Fruit fly (Drosophila melanogaster): ENCODE results near the gene Pyroxd1.

The Pyroxd1 gene

DNA sequence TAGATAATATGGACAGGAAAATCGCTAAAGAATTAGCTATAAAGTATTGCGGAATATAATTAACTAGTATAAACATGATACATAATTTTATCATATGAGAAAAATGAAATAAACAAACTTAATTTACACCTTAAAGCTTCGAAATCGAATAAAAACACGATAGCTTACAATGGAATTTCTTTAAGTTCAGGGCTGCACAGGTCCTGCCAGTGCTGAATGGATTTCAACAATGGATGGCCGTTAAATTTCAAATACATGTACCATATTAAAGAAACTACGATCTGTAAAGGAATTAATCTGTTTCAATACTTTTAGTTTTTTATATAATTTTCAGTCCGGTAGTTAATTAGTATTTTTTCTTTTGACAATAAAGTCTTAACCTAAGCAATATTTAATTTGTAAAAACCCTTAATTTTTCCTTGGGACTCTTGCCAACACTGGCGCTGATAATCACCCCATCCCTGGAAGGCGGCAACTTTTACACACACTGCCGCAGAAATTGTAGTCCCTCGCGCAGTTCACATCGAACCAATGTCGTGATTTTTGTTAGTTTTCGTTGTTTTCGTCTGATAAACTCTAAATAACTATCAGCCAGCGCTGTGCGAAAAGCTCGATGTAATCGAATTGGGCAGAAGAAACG is 30.1 kb upstream of the Pyroxd1 start, which contains the start of the genes barr and lok (continued):
- TF ChIP-seq fd3F (GFP tag; optimal IDR thresholded peaks at IDR 0.05) (no peak), luna (GFP tag; optimal IDR thresholded peaks at IDR 0.05) (no peak), her (GFP tag; optimal IDR thresholded peaks at IDR 0.05) (no peak), CG14710 (tag; optimal IDR thresholded peaks at IDR 0.05) (peak; percentile 78), zf30C (GFP tag; optimal IDR thresholded peaks at IDR 0.05) (no peak), NC2β (GFP tag; optimal IDR thresholded peaks at IDR 0.05) (no peak), CG11695 (GFP tag; IDR thresholded peaks at IDR 0.05) (no peak), CG3281 (GFP tag; optimal IDR thresholded peaks at IDR 0.05) (peak; percentile 14), Mad (GFP tag; optimal IDR thresholded peaks at IDR 0.05) (peak; percentile 37), Nf-YB (GFP tag; optimal IDR thresholded peaks at IDR 0.05) (no peak), nmo (GFP tag; optimal IDR thresholded peaks at IDR 0.05) (peak; percentile 76), CG12219 (GFP tag; optimal IDR thresholded peaks at IDR 0.05) (no peak), CG11456 (GFP tag; IDR thresholded peaks at IDR 0.05) (no peak), ttk (GFP tag; IDR thresholded peaks at IDR 0.05) (no peak), Neu2 (GFP tag; optimal IDR thresholded peaks at IDR 0.05; ENCODE audit: borderline replicate concordance) (peak; percentile 1), CG1024 (GFP tag; IDR thresholded peaks at IDR 0.05) (no peak), gro (GFP tag; optimal IDR thresholded peaks at IDR 0.05) (peak; percentile 6), CG32767 (GFP tag; IDR thresholded peaks at IDR 0.05) (no peak), p53 (GFP tag; optimal IDR thresholded peaks at IDR 0.05) (no peak), chif (GFP tag; optimal IDR thresholded peaks at IDR 0.05) (peak; percentile 10 to 65), peb (GFP tag; IDR thresholded peaks at IDR 0.05) (no peak), HLH54F (GFP tag; optimal IDR thresholded peaks at IDR 0.05) (peak; percentile 63), CG17568 (GFP tag; optimal IDR thresholded peaks at IDR 0.05) (no peak), corto (GFP tag; optimal IDR thresholded peaks at IDR 0.05) (no peak), Kr (GFP tag; optimal IDR thresholded peaks at IDR 0.05) (no peak), CG14860 (GFP tag; IDR thresholded peaks at IDR 0.05; ENCODE audit: partially characterized antibody) (no peak), fd96Cb (tag; optimal IDR thresholded peaks at IDR 0.05) (peak; percentile 19), sd (tag; optimal IDR thresholded peaks at IDR 0.05) (peak; percentile 80), CG31441 (GFP tag; IDR thresholded peaks at IDR 0.05) (peak; percentile 62; the same call in 1 of the 2 replicates), ara (GFP tag; IDR thresholded peaks at IDR 0.05) (no peak), ftz-f1 (GFP tag; optimal IDR thresholded peaks at IDR 0.05) (no peak), NfI (GFP tag; optimal IDR thresholded peaks at IDR 0.05) (no peak), dan (GFP tag; IDR thresholded peaks at IDR 0.05) (no peak), CG15073 (GFP tag; optimal IDR thresholded peaks at IDR 0.05) (no peak), Taf1 (GFP tag; IDR thresholded peaks at IDR 0.05) (no peak), inv (GFP tag; IDR thresholded peaks at IDR 0.05; ENCODE audit: partially characterized antibody) (no peak), tin (GFP tag; optimal IDR thresholded peaks at IDR 0.05) (peak; percentile 53), shn (GFP tag; optimal IDR thresholded peaks at IDR 0.05) (peak; percentile 59), CG16863 (GFP tag; optimal IDR thresholded peaks at IDR 0.05) (peak; percentile 42), GATAe (GFP tag; conservative IDR thresholded peaks at IDR 0.05) (no peak)

DNA sequence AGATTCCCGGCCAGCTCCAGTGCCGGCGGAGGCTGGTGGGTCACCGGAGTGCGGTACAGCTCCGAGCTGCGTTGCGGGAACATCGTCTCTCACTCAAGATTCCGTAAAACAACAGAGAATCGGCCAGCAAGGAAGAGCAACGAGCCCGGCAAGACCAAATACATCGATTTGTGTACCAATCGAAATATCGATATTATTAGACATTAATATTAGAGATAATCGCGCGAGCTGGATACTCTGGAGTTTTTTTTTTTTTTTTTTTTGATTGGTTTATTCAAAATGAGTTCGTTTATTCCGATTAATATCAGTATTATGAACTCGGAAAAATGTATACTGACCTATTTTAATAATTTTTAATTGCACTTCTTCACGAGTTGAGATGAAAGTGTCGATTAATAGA is 25.7 kb upstream of the Pyroxd1 start, which contains the start of gene vls:
vls (minus strand) TSS at position 164 of the 400 bp plus-strand sequence.
- peak; percentile 75 for TF ChIP-seq bbx (GFP tag; IDR thresholded peaks at IDR 0.05; ENCODE audit: partially characterized antibody)
- peak; percentile 36 for TF ChIP-seq Sry-β (GFP tag; optimal IDR thresholded peaks at IDR 0.05)
- TF ChIP-seq Bgb (GFP tag; IDR thresholded peaks at IDR 0.05; ENCODE audit: partially characterized antibody) = peak; percentile 80
- TF ChIP-seq Dp (GFP tag; optimal IDR thresholded peaks at IDR 0.05) = peak; percentile 19
- peak; percentile 18 for TF ChIP-seq stwl (tag; optimal IDR thresholded peaks at IDR 0.05)
- TF ChIP-seq en (GFP tag; optimal IDR thresholded peaks at IDR 0.05) = no peak
- TF ChIP-seq sim (GFP tag; IDR thresholded peaks at IDR 0.05) = no peak
- TF ChIP-seq unc-4 (GFP tag; IDR thresholded peaks at IDR 0.05; ENCODE audit: partially characterized antibody) = peak; percentile 78
- TF ChIP-seq Chrac-16 (GFP tag; optimal IDR thresholded peaks at IDR 0.05) = no peak
- TF ChIP-seq lab (GFP tag; optimal IDR thresholded peaks at IDR 0.05) = no peak
- TF ChIP-seq BEAF-32 (GFP tag; optimal IDR thresholded peaks at IDR 0.05) = peak; percentile 73
- TF ChIP-seq eve (GFP tag; optimal IDR thresholded peaks at IDR 0.05) = no peak
